Fruit fly (Drosophila melanogaster) whole organism, embryonic: ENCODE measurements around the gene RpL37A.

Experiments used
- Bgb ChIP-seq: fragments of 200-800 bp; sonication (Bioruptor generic); IDR thresholded peaks from 2 replicates; pipeline ENCODE4 v1.3.6; 2022; ENCODE audit warnings: missing biosample characterization, missing genetic modification characterization; ENCODE audit not compliant: partially characterized antibody
- CG13287 ChIP-seq: fragments of 200-800 bp; sonication (Bioruptor generic); IDR thresholded peaks from 2 replicates; pipeline ENCODE4 v1.3.6; 2022; ENCODE audit warnings: missing biosample characterization, missing genetic modification characterization; ENCODE audit not compliant: partially characterized antibody
- CG13424 ChIP-seq: fragments of 200-800 bp; sonication (Bioruptor generic); optimal IDR thresholded peaks from 2 replicates; lab custom pipeline; 2019; ENCODE audit warnings: missing biosample characterization, mild to moderate bottlenecking, missing genetic modification characterization, moderate library complexity
- CG18599 ChIP-seq: fragments of 200-800 bp; sonication (Bioruptor generic); optimal IDR thresholded peaks from 3 replicates; lab custom pipeline; 2017; ENCODE audit warnings: missing biosample characterization, missing genetic modification characterization, mild to moderate bottlenecking, moderate library complexity, missing genetic modification reagents
- CG2875 ChIP-seq: fragments of 200-800 bp; sonication (Bioruptor generic); optimal IDR thresholded peaks from 2 replicates; lab custom pipeline; 2017; ENCODE audit warnings: missing biosample characterization, mild to moderate bottlenecking, missing genetic modification characterization, missing genetic modification reagents
- CG31365 ChIP-seq: fragments of 200-800 bp; sonication (Bioruptor generic); optimal IDR thresholded peaks from 2 replicates; lab custom pipeline; 2018; ENCODE audit warnings: missing biosample characterization, mild to moderate bottlenecking, missing genetic modification characterization
- CG31441 ChIP-seq: fragments of 200-800 bp; sonication (Bioruptor generic); IDR thresholded peaks from 2 replicates; pipeline ENCODE4 v1.3.6; 2022; ENCODE audit warnings: missing biosample characterization, missing genetic modification characterization
- CG34376 ChIP-seq: fragments of 200-800 bp; sonication (Bioruptor generic); optimal IDR thresholded peaks from 2 replicates; lab custom pipeline; 2018; ENCODE audit warnings: missing biosample characterization, mild to moderate bottlenecking, missing genetic modification characterization
- CG6272 ChIP-seq: fragments of 200-800 bp; sonication (Bioruptor generic); IDR thresholded peaks from 2 replicates; pipeline ENCODE4 v1.3.6; 2022; ENCODE audit warnings: missing biosample characterization, missing genetic modification characterization
- CG6813 ChIP-seq: fragments of 200-800 bp; sonication (Bioruptor generic); optimal IDR thresholded peaks from 2 replicates; lab custom pipeline; 2017; ENCODE audit warnings: missing biosample characterization, missing genetic modification characterization, mild to moderate bottlenecking, moderate library complexity, missing genetic modification reagents
- CG7839 ChIP-seq: fragments of 200-800 bp; sonication (Bioruptor generic); optimal IDR thresholded peaks from 3 replicates; lab custom pipeline; 2018; ENCODE audit warnings: missing biosample characterization, mild to moderate bottlenecking, missing genetic modification characterization, moderate library complexity
- CG7928 ChIP-seq: fragments of 200-800 bp; sonication (Bioruptor generic); optimal IDR thresholded peaks from 2 replicates; lab custom pipeline; 2017; ENCODE audit warnings: missing biosample characterization, mild to moderate bottlenecking, missing genetic modification characterization
- CG8290 ChIP-seq, 3 experiments: fragments of 200-800 bp; sonication (Bioruptor generic); optimal IDR thresholded peaks; 2 replicates each; lab custom pipeline; 2016 to 2019; ENCODE audit warnings: missing biosample characterization in 3 of 3, missing genetic modification characterization in 3 of 3, mild to moderate bottlenecking in 2 of 3, moderate library complexity in 1 of 3
- Deaf1 ChIP-seq: fragments of 200-800 bp; optimal IDR thresholded peaks from 3 replicates; lab custom pipeline; 2019; ENCODE audit warnings: missing biosample characterization, mild to moderate bottlenecking, missing genetic modification characterization, moderate library complexity
- Dip2 ChIP-seq: fragments of 200-800 bp; sonication (Bioruptor generic); IDR thresholded peaks from 2 replicates; pipeline ENCODE4 v1.3.6; 2022; ENCODE audit warnings: missing biosample characterization, missing genetic modification characterization
- Fer1 ChIP-seq: fragments of 200-800 bp; sonication (Bioruptor generic); optimal IDR thresholded peaks from 2 replicates; lab custom pipeline; 2017; ENCODE audit warnings: missing biosample characterization, mild to moderate bottlenecking, missing genetic modification characterization
- Hr39 ChIP-seq: fragments of >200 bp; optimal IDR thresholded peaks from 2 replicates; lab custom pipeline; 2017
- MBD-R2 ChIP-seq: fragments of 200-800 bp; sonication (Bioruptor generic); IDR thresholded peaks from 2 replicates; pipeline ENCODE4 v1.3.6; 2022; ENCODE audit warnings: missing biosample characterization, missing genetic modification characterization
- Nf-YB ChIP-seq: fragments of 200-800 bp; sonication (Bioruptor generic); optimal IDR thresholded peaks from 3 replicates; lab custom pipeline; 2019; ENCODE audit warnings: missing biosample characterization, mild to moderate bottlenecking, missing genetic modification characterization, moderate library complexity
- Nf-YC ChIP-seq: fragments of 200-800 bp; optimal IDR thresholded peaks from 3 replicates; lab custom pipeline; 2019; ENCODE audit warnings: missing biosample characterization, mild to moderate bottlenecking, missing genetic modification characterization, moderate library complexity
- Oaz ChIP-seq: fragments of 200-800 bp; sonication (Bioruptor generic); IDR thresholded peaks from 2 replicates; pipeline ENCODE4 v1.3.6; 2022; ENCODE audit warnings: missing biosample characterization, missing genetic modification characterization
- Side ChIP-seq: fragments of 200-800 bp; sonication (Bioruptor generic); optimal IDR thresholded peaks from 2 replicates; lab custom pipeline; 2016; ENCODE audit warnings: missing biosample characterization, missing genetic modification characterization
- Stat92E ChIP-seq, 3 experiments: fragments of >200 bp in 2 of 3; fragments of 200-800 bp in 1 of 3; sonication (Bioruptor generic) in 1 of 3; optimal IDR thresholded peaks; 2 replicates each; lab custom pipeline; 2017 to 2019; ENCODE audit warnings: missing biosample characterization in 3 of 3, missing genetic modification characterization in 3 of 3, mild to moderate bottlenecking in 1 of 3, moderate library complexity in 1 of 3
- Trl ChIP-seq, 3 experiments: fragments of >200 bp in 2 of 3; fragments of 200-800 bp in 1 of 3; sonication (Bioruptor generic) in 1 of 3; optimal IDR thresholded peaks; 2 replicates in 1 of 3; 3 replicates in 2 of 3; lab custom pipeline; 2016 to 2017; ENCODE audit warnings: missing biosample characterization in 1 of 3, missing genetic modification characterization in 1 of 3
- ato ChIP-seq: fragments of 200-800 bp; sonication (Bioruptor generic); IDR thresholded peaks from 2 replicates; pipeline ENCODE4 v1.3.6; 2022; ENCODE audit warnings: missing biosample characterization, missing genetic modification characterization; ENCODE audit not compliant: partially characterized antibody
- cad ChIP-seq: fragments of >200 bp; optimal IDR thresholded peaks from 2 replicates; lab custom pipeline; 2017; ENCODE audit warnings: missing biosample characterization, missing genetic modification characterization
- chn ChIP-seq: fragments of 200-800 bp; sonication (Bioruptor generic); optimal IDR thresholded peaks from 2 replicates; lab custom pipeline; 2016; ENCODE audit warnings: missing biosample characterization, missing genetic modification characterization
- ci ChIP-seq: fragments of 200-800 bp; sonication (Bioruptor generic); IDR thresholded peaks from 3 replicates; pipeline ENCODE4 v1.3.6; 2022; ENCODE audit warnings: missing biosample characterization, missing genetic modification characterization
- croc ChIP-seq: fragments of 200-800 bp; sonication (Bioruptor generic); conservative IDR thresholded peaks from 3 replicates; pipeline ENCODE4 v1.3.6; 2022; ENCODE audit warnings: missing biosample characterization, missing genetic modification characterization
- crp ChIP-seq, 2 experiments: fragments of 200-800 bp; sonication (Bioruptor generic); optimal IDR thresholded peaks; 2 replicates in 1 of 2; 3 replicates in 1 of 2; lab custom pipeline; 2017; ENCODE audit warnings: missing biosample characterization in 2 of 2, missing genetic modification characterization in 2 of 2, mild to moderate bottlenecking in 1 of 2, moderate library complexity in 1 of 2
- dimm ChIP-seq: fragments of 200-800 bp; sonication (Bioruptor generic); IDR thresholded peaks from 2 replicates; pipeline ENCODE4 v1.3.6; 2022; ENCODE audit warnings: missing biosample characterization, missing genetic modification characterization
- grn ChIP-seq: fragments of 200-800 bp; sonication (Bioruptor generic); optimal IDR thresholded peaks from 3 replicates; lab custom pipeline; 2017; ENCODE audit warnings: missing biosample characterization, missing genetic modification characterization
- gt ChIP-seq: fragments of 200-800 bp; sonication (Bioruptor generic); IDR thresholded peaks from 2 replicates; pipeline ENCODE4 v1.3.6; 2022; ENCODE audit warnings: missing biosample characterization, missing genetic modification characterization
- insv ChIP-seq, 2 experiments: fragments of 200-800 bp; sonication (Bioruptor generic); optimal IDR thresholded peaks; 3 replicates each; lab custom pipeline; 2016 to 2018; ENCODE audit warnings: missing biosample characterization in 2 of 2, missing genetic modification characterization in 2 of 2
- inv ChIP-seq: fragments of 200-800 bp; sonication (Bioruptor generic); IDR thresholded peaks from 2 replicates; pipeline ENCODE4 v1.3.6; 2022; ENCODE audit warnings: missing biosample characterization, missing genetic modification characterization; ENCODE audit not compliant: partially characterized antibody
- lbe ChIP-seq: fragments of 200-800 bp; sonication (Bioruptor generic); optimal IDR thresholded peaks from 2 replicates; lab custom pipeline; 2016; ENCODE audit warnings: missing biosample characterization, mild to moderate bottlenecking, missing genetic modification characterization
- mirr ChIP-seq: fragments of 200-800 bp; sonication (Bioruptor generic); optimal IDR thresholded peaks from 3 replicates; lab custom pipeline; 2018; ENCODE audit warnings: missing biosample characterization, mild to moderate bottlenecking, missing genetic modification characterization
- nau ChIP-seq: fragments of 200-800 bp; sonication (Bioruptor generic); optimal IDR thresholded peaks from 3 replicates; lab custom pipeline; 2017; ENCODE audit warnings: missing biosample characterization, mild to moderate bottlenecking, missing genetic modification characterization, missing genetic modification reagents
- nerfin-1 ChIP-seq: fragments of 200-800 bp; sonication (Bioruptor generic); optimal IDR thresholded peaks from 3 replicates; lab custom pipeline; 2019; ENCODE audit warnings: missing biosample characterization, mild to moderate bottlenecking, missing genetic modification characterization, moderate library complexity
- pb ChIP-seq: fragments of 200-800 bp; sonication (Bioruptor generic); optimal IDR thresholded peaks from 3 replicates; lab custom pipeline; 2016; ENCODE audit warnings: missing biosample characterization, missing genetic modification characterization
- pros ChIP-seq: fragments of 200-800 bp; sonication (Bioruptor generic); optimal IDR thresholded peaks from 3 replicates; lab custom pipeline; 2019; ENCODE audit warnings: missing biosample characterization, mild to moderate bottlenecking, missing genetic modification characterization, moderate library complexity
- ro ChIP-seq: fragments of 200-800 bp; sonication (Bioruptor generic); IDR thresholded peaks from 2 replicates; pipeline ENCODE4 v1.3.6; 2022; ENCODE audit warnings: missing biosample characterization, missing genetic modification characterization
- sd ChIP-seq: fragments of 200-800 bp; sonication (Bioruptor generic); optimal IDR thresholded peaks from 3 replicates; lab custom pipeline; 2018; ENCODE audit warnings: missing biosample characterization, mild to moderate bottlenecking, missing genetic modification characterization, moderate library complexity
- sens ChIP-seq: fragments of 200-800 bp; sonication (Bioruptor generic); peaks from one replicate; lab custom pipeline; 2016; ENCODE audit warnings: missing biosample characterization, missing genetic modification characterization
- shn ChIP-seq: fragments of 200-800 bp; sonication (Bioruptor generic); optimal IDR thresholded peaks from 3 replicates; lab custom pipeline; 2016; ENCODE audit warnings: missing biosample characterization, missing genetic modification characterization
- sqz ChIP-seq: fragments of 200-800 bp; sonication (Bioruptor generic); optimal IDR thresholded peaks from 3 replicates; lab custom pipeline; 2018; ENCODE audit warnings: missing biosample characterization, mild to moderate bottlenecking, missing genetic modification characterization
- tap ChIP-seq: fragments of 200-800 bp; optimal IDR thresholded peaks from 3 replicates; lab custom pipeline; 2019; ENCODE audit warnings: missing biosample characterization, mild to moderate bottlenecking, missing genetic modification characterization, moderate library complexity
- vvl ChIP-seq: fragments of 200-800 bp; sonication (Bioruptor generic); IDR thresholded peaks from 2 replicates; pipeline ENCODE4 v1.3.6; 2022; ENCODE audit warnings: missing biosample characterization, missing genetic modification characterization
- wek ChIP-seq: fragments of 200-800 bp; sonication (Bioruptor generic); optimal IDR thresholded peaks from 3 replicates; lab custom pipeline; 2018; ENCODE audit warnings: missing biosample characterization, mild to moderate bottlenecking, missing genetic modification characterization, moderate library complexity

The RpL37A gene

dm6 chr2L:5037402-5037860, 33.3 kb upstream of the RpL37A start, which contains the start of the genes CG14042 and SP555 (continued):
- no peak for TF ChIP-seq inv (GFP tag; lab: Robert Waterston, UW)
- TF ChIP-seq CG31441 (GFP tag; lab: Robert Waterston, UW): no peak
- no peak for TF ChIP-seq CG13424 (tag; lab: Kevin White, UChicago)
- TF ChIP-seq cad (GFP tag; lab: Kevin White, UChicago): no peak
- no peak for TF ChIP-seq pb (GFP tag; lab: Kevin White, UChicago)
- no peak for TF ChIP-seq ro
- TF ChIP-seq croc (GFP tag; lab: Robert Waterston, UW): no peak
- peak; percentile 71 for TF ChIP-seq nerfin-1
- TF ChIP-seq CG31365 (tag; lab: Kevin White, UChicago): no peak
- no peak for TF ChIP-seq CG2875 (GFP tag; lab: Kevin White, UChicago)
- TF ChIP-seq CG13287: 0 out of 2 replicates have a peak, but pooled peaks have one; percentile 7
- peak; percentile 12 for TF ChIP-seq CG18599 (GFP tag; lab: Kevin White, UChicago)
- TF ChIP-seq ci (GFP tag; lab: Robert Waterston, UW): 0 out of 3 replicates have a peak, but pooled peaks have one; percentile 16
- TF ChIP-seq Side (GFP tag; lab: Kevin White, UChicago): no peak
- peak; percentile 41 for TF ChIP-seq grn (GFP tag; lab: Kevin White, UChicago)
- TF ChIP-seq Stat92E (GFP tag; optimal IDR thresholded peaks at IDR 0.05; lab: Kevin White, UChicago): no peak
- no peak for TF ChIP-seq crp (GFP tag; optimal IDR thresholded peaks at IDR 0.05; lab: Kevin White, UChicago)
- peak; percentile 28 to 35 for TF ChIP-seq Trl (optimal IDR thresholded peaks at IDR 0.05; lab: Kevin White, UChicago)
- no peak for TF ChIP-seq Trl (GFP tag; optimal IDR thresholded peaks at IDR 0.05; lab: Kevin White, UChicago)
- TF ChIP-seq chn (GFP tag; lab: Kevin White, UChicago): no peak
- TF ChIP-seq CG7839 (tag; lab: Kevin White, UChicago): no peak
- TF ChIP-seq mirr (GFP tag; lab: Kevin White, UChicago): no peak
- TF ChIP-seq Fer1: peak; percentile 9
- TF ChIP-seq sd: peak; percentile 27
- TF ChIP-seq CG34376 (GFP tag; lab: Kevin White, UChicago): peak; percentile 30
- TF ChIP-seq insv (GFP tag; optimal IDR thresholded peaks at IDR 0.05; lab: Kevin White, UChicago): peak in 1 of 2 experiments; percentile 77
- TF ChIP-seq sens (GFP tag; lab: Kevin White, UChicago): peak; percentile 20
- no peak for TF ChIP-seq Hr39 (lab: Kevin White, UChicago)
- no peak for TF ChIP-seq Dip2
- TF ChIP-seq shn (GFP tag; lab: Kevin White, UChicago): no peak
- no peak for TF ChIP-seq wek (GFP tag; lab: Kevin White, UChicago)
- TF ChIP-seq Nf-YC: peak; percentile 86
- 0 out of 2 replicates have a peak, but pooled peaks have one; percentile 12 for TF ChIP-seq MBD-R2 (GFP tag; lab: Robert Waterston, UW)
- no peak for TF ChIP-seq ato (GFP tag; lab: Robert Waterston, UW)
- peak; percentile 56 for TF ChIP-seq Deaf1 (tag; lab: Kevin White, UChicago)
- peak; percentile 96 for TF ChIP-seq pros
- no peak for TF ChIP-seq CG6272 (GFP tag; lab: Robert Waterston, UW)
- peak; percentile 63 for TF ChIP-seq sqz (GFP tag; lab: Kevin White, UChicago)
- no peak for TF ChIP-seq CG8290 (GFP tag; optimal IDR thresholded peaks at IDR 0.05; lab: Kevin White, UChicago)
- TF ChIP-seq CG8290 (tag; optimal IDR thresholded peaks at IDR 0.05; lab: Kevin White, UChicago): peak in 1 of 2 experiments; percentile 26
- TF ChIP-seq tap (tag; lab: Kevin White, UChicago): no peak
- peak; percentile 39 for TF ChIP-seq CG7928 (GFP tag; lab: Kevin White, UChicago)
- no peak for TF ChIP-seq lbe (GFP tag; lab: Kevin White, UChicago)
- peak; percentile 76 for TF ChIP-seq vvl (GFP tag; lab: Robert Waterston, UW)
- TF ChIP-seq Bgb (GFP tag; lab: Robert Waterston, UW): peak; percentile 16; the same call in 1 of the 2 replicates
- no peak for TF ChIP-seq dimm (GFP tag; lab: Robert Waterston, UW)
- TF ChIP-seq CG6813 (GFP tag; lab: Kevin White, UChicago): peak; percentile 14
- TF ChIP-seq gt (GFP tag; lab: Robert Waterston, UW): no peak
- TF ChIP-seq Oaz: no peak
- TF ChIP-seq Nf-YB (GFP tag; lab: Kevin White, UChicago): peak; percentile 52
- no peak for TF ChIP-seq nau (GFP tag; lab: Kevin White, UChicago)
